Fruit fly (Drosophila melanogaster) whole organism, embryonic: ENCODE measurements around the gene CG14866.

Experiments
- CG10321 ChIP-seq: fragments of 200-800 bp; sonication (Bioruptor generic); IDR thresholded peaks from 2 replicates; pipeline ENCODE4 v1.3.6; 2022; ENCODE audit warnings: missing biosample characterization, missing genetic modification characterization
- CG10979 ChIP-seq: fragments of 200-800 bp; sonication (Bioruptor generic); optimal IDR thresholded peaks from 2 replicates; lab custom pipeline; 2018; ENCODE audit warnings: missing biosample characterization, mild to moderate bottlenecking, missing genetic modification characterization, moderate library complexity
- CG11695 ChIP-seq: fragments of 200-800 bp; sonication (Bioruptor generic); IDR thresholded peaks from 3 replicates; pipeline ENCODE4 v1.3.6; 2022; ENCODE audit warnings: missing biosample characterization, missing genetic modification characterization
- CG13296 ChIP-seq: fragments of 200-800 bp; sonication (Bioruptor generic); optimal IDR thresholded peaks from 3 replicates; lab custom pipeline; 2018; ENCODE audit warnings: missing biosample characterization, mild to moderate bottlenecking, missing genetic modification characterization
- CG14014 ChIP-seq: fragments of 200-800 bp; sonication (Bioruptor generic); IDR thresholded peaks from 2 replicates; pipeline ENCODE4 v1.3.6; 2022; ENCODE audit warnings: missing biosample characterization, missing genetic modification characterization
- CG16863 ChIP-seq: fragments of 200-800 bp; sonication (Bioruptor generic); optimal IDR thresholded peaks from 3 replicates; lab custom pipeline; 2016; ENCODE audit warnings: missing biosample characterization, missing genetic modification characterization
- CG17328 ChIP-seq: fragments of 200-800 bp; sonication (Bioruptor generic); IDR thresholded peaks from 2 replicates; pipeline ENCODE4 v1.3.6; 2022; ENCODE audit warnings: missing biosample characterization, missing genetic modification characterization
- CG17829 ChIP-seq: fragments of 200-800 bp; optimal IDR thresholded peaks from 2 replicates; lab custom pipeline; 2019; ENCODE audit warnings: missing biosample characterization, mild to moderate bottlenecking, missing genetic modification characterization, moderate library complexity
- CG18262 ChIP-seq: fragments of 200-800 bp; optimal IDR thresholded peaks from 3 replicates; lab custom pipeline; 2019; ENCODE audit warnings: missing biosample characterization, mild to moderate bottlenecking, missing genetic modification characterization, moderate library complexity
- CG18476 ChIP-seq: fragments of 200-800 bp; sonication (Bioruptor generic); optimal IDR thresholded peaks from 2 replicates; lab custom pipeline; 2016; ENCODE audit warnings: missing biosample characterization, mild to moderate bottlenecking, missing genetic modification characterization
- CG2120 ChIP-seq: fragments of 200-800 bp; sonication (Bioruptor generic); optimal IDR thresholded peaks from 3 replicates; lab custom pipeline; 2016; ENCODE audit warnings: missing biosample characterization, missing genetic modification characterization
- CG2712 ChIP-seq: fragments of 200-800 bp; optimal IDR thresholded peaks from 3 replicates; lab custom pipeline; 2019; ENCODE audit warnings: missing biosample characterization, mild to moderate bottlenecking, missing genetic modification characterization, moderate library complexity
- CG32767 ChIP-seq: fragments of 200-800 bp; sonication (Bioruptor generic); IDR thresholded peaks from 2 replicates; pipeline ENCODE4 v1.3.6; 2022; ENCODE audit warnings: missing biosample characterization, missing genetic modification characterization
- CG32772 ChIP-seq: fragments of 200-800 bp; sonication (Bioruptor generic); IDR thresholded peaks from 2 replicates; pipeline ENCODE4 v1.3.6; 2022; ENCODE audit warnings: missing biosample characterization, missing genetic modification characterization
- CG34224 ChIP-seq: fragments of 200-800 bp; sonication (Bioruptor generic); IDR thresholded peaks from 3 replicates; pipeline ENCODE4 v1.3.6; 2022; ENCODE audit warnings: missing biosample characterization, missing genetic modification characterization; ENCODE audit not compliant: partially characterized antibody
- CG6765 ChIP-seq: fragments of 200-800 bp; sonication (Bioruptor generic); optimal IDR thresholded peaks from 3 replicates; lab custom pipeline; 2017; ENCODE audit warnings: missing biosample characterization, mild to moderate bottlenecking, missing genetic modification characterization
- CG7271 ChIP-seq: fragments of 200-800 bp; sonication (Bioruptor generic); optimal IDR thresholded peaks from 2 replicates; lab custom pipeline; 2018; ENCODE audit warnings: missing biosample characterization, mild to moderate bottlenecking, missing genetic modification characterization, moderate library complexity
- CG7556 ChIP-seq: fragments of 200-800 bp; sonication (Bioruptor generic); optimal IDR thresholded peaks from 2 replicates; lab custom pipeline; 2017; ENCODE audit warnings: missing biosample characterization, mild to moderate bottlenecking, missing genetic modification characterization
- CG8924 ChIP-seq: fragments of 200-800 bp; optimal IDR thresholded peaks from 3 replicates; lab custom pipeline; 2019; ENCODE audit warnings: missing biosample characterization, mild to moderate bottlenecking, missing genetic modification characterization, moderate library complexity
- CG9727 ChIP-seq: fragments of 200-800 bp; sonication (Bioruptor generic); optimal IDR thresholded peaks from 3 replicates; lab custom pipeline; 2017; ENCODE audit warnings: missing biosample characterization, mild to moderate bottlenecking, missing genetic modification characterization
- CG9817 ChIP-seq: fragments of 200-800 bp; sonication (Bioruptor generic); optimal IDR thresholded peaks from 2 replicates; lab custom pipeline; 2018; ENCODE audit warnings: missing biosample characterization, mild to moderate bottlenecking, missing genetic modification characterization, moderate library complexity
- HLH3B ChIP-seq: fragments of 200-800 bp; sonication (Bioruptor generic); IDR thresholded peaks from 2 replicates; pipeline ENCODE4 v1.3.6; 2022; ENCODE audit warnings: missing biosample characterization, missing genetic modification characterization
- Hr3 ChIP-seq: fragments of 200-800 bp; sonication (Bioruptor generic); optimal IDR thresholded peaks from 3 replicates; lab custom pipeline; 2016; ENCODE audit warnings: missing biosample characterization, missing genetic modification characterization
- Opbp ChIP-seq: fragments of 200-800 bp; sonication (Bioruptor generic); IDR thresholded peaks from 3 replicates; pipeline ENCODE4 v1.3.6; 2022; ENCODE audit warnings: missing biosample characterization, missing genetic modification characterization; ENCODE audit not compliant: partially characterized antibody
- PHDP ChIP-seq: fragments of 200-800 bp; sonication (Bioruptor generic); optimal IDR thresholded peaks from 3 replicates; lab custom pipeline; 2018; ENCODE audit warnings: missing biosample characterization, mild to moderate bottlenecking, missing genetic modification characterization, moderate library complexity
- Ptx1 ChIP-seq: fragments of 200-800 bp; sonication (Bioruptor generic); IDR thresholded peaks from 2 replicates; pipeline ENCODE4 v1.3.6; 2022; ENCODE audit warnings: missing biosample characterization, missing genetic modification characterization
- Rfx ChIP-seq: fragments of 200-800 bp; sonication (Bioruptor generic); IDR thresholded peaks from 2 replicates; pipeline ENCODE4 v1.3.6; 2022; ENCODE audit warnings: missing biosample characterization, missing genetic modification characterization
- Scr ChIP-seq: fragments of 200-800 bp; sonication (Bioruptor generic); IDR thresholded peaks from 2 replicates; pipeline ENCODE4 v1.3.6; 2022; ENCODE audit warnings: missing biosample characterization, missing genetic modification characterization; ENCODE audit not compliant: partially characterized antibody
- Sry-δ ChIP-seq: fragments of 200-800 bp; sonication (Bioruptor generic); optimal IDR thresholded peaks from 2 replicates; lab custom pipeline; 2016; ENCODE audit warnings: missing biosample characterization, missing genetic modification characterization
- Trl ChIP-seq, 3 experiments: fragments of >200 bp in 2 of 3; fragments of 200-800 bp in 1 of 3; sonication (Bioruptor generic) in 1 of 3; optimal IDR thresholded peaks; 2 replicates in 1 of 3; 3 replicates in 2 of 3; lab custom pipeline; 2016 to 2017; ENCODE audit warnings: missing biosample characterization in 1 of 3, missing genetic modification characterization in 1 of 3
- al ChIP-seq: fragments of 200-800 bp; sonication (Bioruptor generic); IDR thresholded peaks from 2 replicates; pipeline ENCODE4 v1.3.6; 2022; ENCODE audit warnings: missing biosample characterization, missing genetic modification characterization
- bbx ChIP-seq: fragments of 200-800 bp; sonication (Bioruptor generic); IDR thresholded peaks from 2 replicates; pipeline ENCODE4 v1.3.6; 2022; ENCODE audit warnings: missing biosample characterization, missing genetic modification characterization; ENCODE audit not compliant: partially characterized antibody
- cas ChIP-seq: fragments of 200-800 bp; sonication (Bioruptor generic); IDR thresholded peaks from 2 replicates; pipeline ENCODE4 v1.3.6; 2022; ENCODE audit warnings: missing biosample characterization, missing genetic modification characterization
- dpn ChIP-seq, 2 experiments: fragments of 200-800 bp; sonication (Bioruptor generic); optimal IDR thresholded peaks; 3 replicates each; lab custom pipeline; 2016; ENCODE audit warnings: missing biosample characterization in 2 of 2, missing genetic modification characterization in 2 of 2
- esg ChIP-seq: fragments of 200-800 bp; sonication (Bioruptor generic); conservative IDR thresholded peaks from 2 replicates; pipeline ENCODE4 v1.3.6; 2022; ENCODE audit warnings: missing biosample characterization, missing genetic modification characterization
- ewg ChIP-seq: fragments of 200-800 bp; sonication (Bioruptor generic); optimal IDR thresholded peaks from 3 replicates; lab custom pipeline; 2017; ENCODE audit warnings: mild to moderate bottlenecking, missing biosample characterization, missing genetic modification reagents, missing genetic modification characterization
- eyg ChIP-seq: fragments of 200-800 bp; sonication (Bioruptor generic); optimal IDR thresholded peaks from 3 replicates; lab custom pipeline; 2016; ENCODE audit warnings: missing biosample characterization, missing genetic modification characterization
- gem ChIP-seq: fragments of 200-800 bp; sonication (Bioruptor generic); optimal IDR thresholded peaks from 2 replicates; lab custom pipeline; 2019; ENCODE audit warnings: missing biosample characterization, mild to moderate bottlenecking, missing genetic modification characterization, moderate library complexity
- hkb ChIP-seq, 2 experiments: fragments of 200-800 bp in 1 of 2; fragments of >200 bp in 1 of 2; sonication (Bioruptor generic) in 1 of 2; IDR thresholded peaks in 1 of 2; optimal IDR thresholded peaks in 1 of 2; 2 replicates each; pipeline versions ENCODE4 v1.3.6 to Lab custom; 2017 to 2022; ENCODE audit warnings: missing biosample characterization in 1 of 2, missing genetic modification characterization in 1 of 2
- lmd ChIP-seq: fragments of 200-800 bp; sonication (Bioruptor generic); IDR thresholded peaks from 2 replicates; pipeline ENCODE4 v1.3.6; 2022; ENCODE audit warnings: missing biosample characterization, missing genetic modification characterization
- oc ChIP-seq: fragments of 200-800 bp; sonication (Bioruptor generic); optimal IDR thresholded peaks from 2 replicates; lab custom pipeline; 2018; ENCODE audit warnings: missing biosample characterization, mild to moderate bottlenecking, missing genetic modification characterization, moderate library complexity
- pan ChIP-seq, 4 experiments: fragments of >200 bp in 3 of 4; fragments of 200-800 bp in 1 of 4; sonication (Bioruptor generic) in 1 of 4; optimal IDR thresholded peaks in 3 of 4; IDR thresholded peaks in 1 of 4; 2 replicates each; pipeline versions ENCODE4 v1.3.6 to Lab custom; 2017 to 2022; ENCODE audit warnings: missing biosample characterization in 2 of 4, missing genetic modification characterization in 2 of 4, mixed read lengths in 1 of 4
- phol ChIP-seq: fragments of 200-800 bp; sonication (Bioruptor generic); optimal IDR thresholded peaks from 3 replicates; lab custom pipeline; 2018; ENCODE audit warnings: missing biosample characterization, mild to moderate bottlenecking, missing genetic modification characterization, moderate library complexity
- prd ChIP-seq, 3 experiments: fragments of >200 bp in 2 of 3; fragments of 200-800 bp in 1 of 3; sonication (Bioruptor generic) in 1 of 3; optimal IDR thresholded peaks in 2 of 3; IDR thresholded peaks in 1 of 3; 2 replicates in 2 of 3; 3 replicates in 1 of 3; pipeline versions ENCODE4 v1.3.6 to Lab custom; 2017 to 2022; ENCODE audit warnings: missing biosample characterization in 1 of 3, missing genetic modification characterization in 1 of 3
- row ChIP-seq: fragments of 200-800 bp; sonication (Bioruptor generic); IDR thresholded peaks from 3 replicates; pipeline ENCODE4 v1.3.6; 2022; ENCODE audit warnings: missing biosample characterization, missing genetic modification characterization
- unpg ChIP-seq: fragments of 200-800 bp; sonication (Bioruptor generic); optimal IDR thresholded peaks from 3 replicates; lab custom pipeline; 2018; ENCODE audit warnings: missing biosample characterization, mild to moderate bottlenecking, missing genetic modification characterization, moderate library complexity

Gene CG14866

dm6 chr3R:15363608-15364007, 47.3 kb downstream of the CG14866 start, which contains the start of gene CG6171 (continued):
- peak; percentile 48; the same call in 2 of the 3 replicates for TF ChIP-seq CG34224
- TF ChIP-seq CG16863 (GFP tag; lab: Kevin White, UChicago) = peak; percentile 75
- peak; percentile 84 for TF ChIP-seq Sry-δ (GFP tag; lab: Kevin White, UChicago)
- no peak for TF ChIP-seq oc (tag; lab: Kevin White, UChicago)

DNA sequence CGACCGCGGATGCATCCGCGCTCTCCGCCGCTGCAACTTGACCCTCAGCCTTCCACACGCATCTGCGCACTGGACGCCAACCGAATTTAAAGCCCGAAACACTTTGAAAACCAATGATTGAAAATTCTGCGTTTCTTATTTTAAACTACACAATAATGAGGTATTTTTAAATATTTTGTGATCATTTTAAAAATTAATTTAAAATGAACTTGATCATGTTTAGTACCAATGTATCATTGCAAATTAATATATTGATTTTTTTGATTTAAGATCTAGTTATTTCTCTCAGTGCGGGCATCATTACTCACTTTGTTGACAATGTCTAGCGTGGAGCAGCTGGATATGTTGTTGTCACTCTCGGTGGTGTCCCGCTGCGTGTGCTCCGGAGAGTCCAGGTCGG, 50.6 kb downstream of the CG14866 start:
- TF ChIP-seq Rfx (GFP tag; lab: Robert Waterston, UW) = peak; percentile 39
- no peak for TF ChIP-seq eyg
- TF ChIP-seq esg (GFP tag; lab: Robert Waterston, UW) = peak; percentile 45; the same call in 1 of the 2 replicates
- TF ChIP-seq CG32772 (GFP tag; lab: Robert Waterston, UW) = peak; percentile 42; the same call in 1 of the 2 replicates
- TF ChIP-seq Hr3 (GFP tag; lab: Kevin White, UChicago) = peak; percentile 11
- TF ChIP-seq CG7556 (GFP tag; lab: Kevin White, UChicago) = peak; percentile 73
- peak in 1 of 2 experiments; percentile 23 for TF ChIP-seq dpn (GFP tag; optimal IDR thresholded peaks at IDR 0.05; lab: Kevin White, UChicago)
- peak; percentile 47 for TF ChIP-seq CG18262 (tag; lab: Kevin White, UChicago)
- peak; percentile 64; the same call in 1 of the 2 replicates for TF ChIP-seq HLH3B (GFP tag; lab: Robert Waterston, UW)
- TF ChIP-seq CG13296 (GFP tag; lab: Kevin White, UChicago) = peak; percentile 20
- TF ChIP-seq CG17328 (GFP tag; lab: Robert Waterston, UW) = peak; percentile 59
- peak; percentile 35 for TF ChIP-seq CG2120 (GFP tag; lab: Kevin White, UChicago)
- TF ChIP-seq CG14014 (GFP tag; lab: Robert Waterston, UW) = peak; percentile 49; the same call in 1 of the 2 replicates
- TF ChIP-seq bbx = no peak
- no peak for TF ChIP-seq Scr (GFP tag; lab: Robert Waterston, UW)
- peak; percentile 44 for TF ChIP-seq CG10979
- peak; percentile 74 for TF ChIP-seq row (GFP tag; lab: Robert Waterston, UW)
- TF ChIP-seq lmd = peak; percentile 48
- peak; percentile 33; the same call in 1 of the 2 replicates for TF ChIP-seq al
- peak; percentile 39; the same call in 1 of the 2 replicates for TF ChIP-seq Ptx1 (GFP tag; lab: Robert Waterston, UW)
- TF ChIP-seq CG8924 = peak; percentile 9
- peak; percentile 74 for TF ChIP-seq unpg (GFP tag; lab: Kevin White, UChicago)
- TF ChIP-seq CG7271 = no peak
- TF ChIP-seq CG9727 (GFP tag; lab: Kevin White, UChicago) = peak; percentile 37
- TF ChIP-seq CG18476 = peak; percentile 4
- peak; percentile 8 for TF ChIP-seq CG6765 (GFP tag; lab: Kevin White, UChicago)
- no peak for TF ChIP-seq pan (optimal IDR thresholded peaks at IDR 0.05; lab: Kevin White, UChicago)
- TF ChIP-seq pan (GFP tag; optimal IDR thresholded peaks at IDR 0.05 in 1 of 2, IDR thresholded peaks at IDR 0.05 in 1 of 2) = peak in 1 of 2 experiments; percentile 65
- TF ChIP-seq hkb (optimal IDR thresholded peaks at IDR 0.05; lab: Kevin White, UChicago) = no peak
- peak; percentile 63 for TF ChIP-seq hkb (GFP tag; IDR thresholded peaks at IDR 0.05; lab: Robert Waterston, UW)
- TF ChIP-seq gem (tag; lab: Kevin White, UChicago) = peak; percentile 82
- TF ChIP-seq prd (optimal IDR thresholded peaks at IDR 0.05; lab: Kevin White, UChicago) = no peak
- peak; percentile 40; the same call in 2 of the 3 replicates for TF ChIP-seq prd (GFP tag; IDR thresholded peaks at IDR 0.05; lab: Robert Waterston, UW)
- 0 out of 2 replicates have a peak, but pooled peaks have one; percentile 8 for TF ChIP-seq CG10321 (GFP tag; lab: Robert Waterston, UW)
- TF ChIP-seq Trl (optimal IDR thresholded peaks at IDR 0.05; lab: Kevin White, UChicago) = no peak
- TF ChIP-seq Trl (GFP tag; optimal IDR thresholded peaks at IDR 0.05; lab: Kevin White, UChicago) = no peak
- TF ChIP-seq ewg = peak; percentile 83
- peak; percentile 32 for TF ChIP-seq phol (tag; lab: Kevin White, UChicago)
- TF ChIP-seq CG17829 (tag; lab: Kevin White, UChicago) = peak; percentile 40
- TF ChIP-seq PHDP (tag; lab: Kevin White, UChicago) = peak; percentile 63
- peak; percentile 61; the same call in 2 of the 3 replicates for TF ChIP-seq CG11695 (GFP tag; lab: Robert Waterston, UW)
- peak; percentile 39 for TF ChIP-seq CG9817 (tag; lab: Kevin White, UChicago)
- TF ChIP-seq Opbp (GFP tag; lab: Robert Waterston, UW) = no peak
- no peak for TF ChIP-seq cas
- peak; percentile 9; the same call in 1 of the 2 replicates for TF ChIP-seq CG32767
- peak; percentile 45 for TF ChIP-seq CG2712 (tag; lab: Kevin White, UChicago)
